Fruit fly (Drosophila melanogaster) whole organism, adult: ENCODE results near the gene bb8.

Experiments
- CG11617 ChIP-seq: fragments of 200-800 bp; sonication (Bioruptor generic); optimal IDR thresholded peaks from 2 replicates; lab custom pipeline; 2017; ENCODE audit warnings: mild to moderate bottlenecking, missing biosample characterization, missing genetic modification reagents, missing genetic modification characterization
- CG12768 ChIP-seq: fragments of 200-800 bp; sonication (Bioruptor generic); optimal IDR thresholded peaks from 2 replicates; lab custom pipeline; 2017; ENCODE audit warnings: missing biosample characterization, missing genetic modification characterization, mild to moderate bottlenecking, moderate library complexity, missing genetic modification reagents
- CG1620 ChIP-seq: fragments of 200-800 bp; sonication (Bioruptor generic); optimal IDR thresholded peaks from 2 replicates; lab custom pipeline; 2016; ENCODE audit warnings: missing biosample characterization, missing genetic modification characterization
- CG7045 ChIP-seq: fragments of 200-800 bp; sonication (Bioruptor generic); optimal IDR thresholded peaks from 2 replicates; lab custom pipeline; 2017; ENCODE audit warnings: missing biosample characterization, mild to moderate bottlenecking, missing genetic modification characterization
- CG7101 ChIP-seq: fragments of 200-800 bp; sonication (Bioruptor generic); optimal IDR thresholded peaks from 2 replicates; lab custom pipeline; 2018; ENCODE audit warnings: missing biosample characterization, mild to moderate bottlenecking, missing genetic modification characterization, moderate library complexity
- kay ChIP-seq: fragments of 200-800 bp; sonication (Bioruptor generic); peaks from one replicate; lab custom pipeline; 2016; ENCODE audit warnings: missing biosample characterization, missing genetic modification characterization, borderline replicate concordance
- pad ChIP-seq: fragments of 200-800 bp; sonication (Bioruptor generic); optimal IDR thresholded peaks from 3 replicates; lab custom pipeline; 2017; ENCODE audit warnings: missing biosample characterization, missing genetic modification characterization, mild to moderate bottlenecking, moderate library complexity, missing genetic modification reagents

- TF ChIP-seq CG12768 (GFP tag; lab: Kevin White, UChicago) (peak; percentile 61), pad (GFP tag; lab: Kevin White, UChicago) (no peak), kay (GFP tag; lab: Kevin White, UChicago) (no peak), CG11617 (GFP tag; lab: Kevin White, UChicago) (no peak), CG1620 (GFP tag; lab: Kevin White, UChicago) (no peak), CG7101 (tag; lab: Kevin White, UChicago) (no peak), CG7045 (no peak)
These were observed 44.2 kb upstream of the bb8 start for dm6 chr3R:23334036-23334744.
